Worm (Caenorhabditis elegans): ENCODE results near the gene M7.8.

M7.8 gene

DNA sequence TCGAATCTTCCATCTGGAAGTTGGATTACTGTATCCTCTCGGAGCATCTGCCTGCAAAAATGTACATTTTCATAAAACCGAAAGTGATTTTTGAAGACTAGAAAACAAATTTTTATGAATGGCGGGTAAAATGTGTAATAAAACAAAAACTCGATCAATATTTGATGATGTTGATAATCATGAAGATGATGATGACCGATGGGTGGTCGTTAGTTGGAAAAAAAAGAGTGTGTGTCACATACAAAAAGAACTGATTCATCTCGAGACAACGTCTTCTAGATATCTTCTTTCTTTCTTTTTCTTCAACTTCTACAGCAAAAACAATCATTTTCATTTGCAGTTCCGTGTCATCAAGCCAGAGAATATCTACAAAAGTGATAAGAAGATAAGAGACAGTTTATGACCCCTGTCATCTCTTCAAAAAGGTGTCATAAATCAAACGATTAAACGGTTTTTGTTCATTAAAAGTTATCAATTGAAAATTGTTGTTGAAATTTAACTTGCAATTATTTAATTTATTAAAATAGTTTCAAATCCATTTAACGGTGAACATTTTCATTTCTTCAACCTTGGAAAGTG, 2.3 kb downstream of the M7.8 start, which contains the start of gene bcc-1 (continued):
- no peak for TF ChIP-seq rbr-2 (tag; optimal IDR thresholded peaks at IDR 0.05)
- no peak for TF ChIP-seq vab-7 (GFP tag; IDR thresholded peaks at IDR 0.05)
- no peak for TF ChIP-seq nhr-48 (tag; optimal IDR thresholded peaks at IDR 0.05)
- no peak for TF ChIP-seq madf-9 (GFP tag; conservative IDR thresholded peaks at IDR 0.05)
- no peak for TF ChIP-seq ZK337.2 (GFP tag; IDR thresholded peaks at IDR 0.05)
- no peak for TF ChIP-seq nhr-76 (tag; optimal IDR thresholded peaks at IDR 0.05)
- TF ChIP-seq Y48G9A.11 (GFP tag; IDR thresholded peaks at IDR 0.05), result no peak
- peak; percentile 78; the same call in 1 of the 2 replicates for TF ChIP-seq ceh-20 (GFP tag; IDR thresholded peaks at IDR 0.05)
- TF ChIP-seq attf-4 (tag; optimal IDR thresholded peaks at IDR 0.05), result no peak
- TF ChIP-seq unc-62 (GFP tag; optimal IDR thresholded peaks at IDR 0.05 in 1 of 2), result peak in 1 of 2 experiments; percentile 98
- no peak for TF ChIP-seq unc-62 (tag; optimal IDR thresholded peaks at IDR 0.05)
- TF ChIP-seq unc-130 (GFP tag; optimal IDR thresholded peaks at IDR 0.05), result no peak
- no peak for TF ChIP-seq madf-5 (GFP tag; IDR thresholded peaks at IDR 0.05)
- no peak for TF ChIP-seq mes-2 (tag; optimal IDR thresholded peaks at IDR 0.05; ENCODE audit: poor library complexity, severe bottlenecking)
- TF ChIP-seq daf-16 (GFP tag; optimal IDR thresholded peaks at IDR 0.05), result no peak
- TF ChIP-seq daf-16 (tag; optimal IDR thresholded peaks at IDR 0.05), result no peak
- no peak for TF ChIP-seq ceh-62 (tag; optimal IDR thresholded peaks at IDR 0.05)
- no peak for TF ChIP-seq lir-3 (tag; optimal IDR thresholded peaks at IDR 0.05)
- no peak for TF ChIP-seq duxl-1 (tag; optimal IDR thresholded peaks at IDR 0.05; ENCODE audit: poor library complexity)
- TF ChIP-seq zag-1 (tag; optimal IDR thresholded peaks at IDR 0.05), result no peak
- no peak for TF ChIP-seq Y5F2A.4 (GFP tag; optimal IDR thresholded peaks at IDR 0.05)
- no peak for TF ChIP-seq lin-13 (GFP tag; optimal IDR thresholded peaks at IDR 0.05)
- peak; percentile 43 for TF ChIP-seq hlh-30 (tag; optimal IDR thresholded peaks at IDR 0.05; ENCODE audit: insufficient read depth)
- TF ChIP-seq unc-39 (tag; optimal IDR thresholded peaks at IDR 0.05), result no peak
- no peak for TF ChIP-seq nhr-6 (tag; optimal IDR thresholded peaks at IDR 0.05)
- no peak for TF ChIP-seq ces-1 (GFP tag; optimal IDR thresholded peaks at IDR 0.05)
- TF ChIP-seq dpl-1 (GFP tag; optimal IDR thresholded peaks at IDR 0.05), result no peak
- no peak for TF ChIP-seq dmd-9 (GFP tag; IDR thresholded peaks at IDR 0.05)
- no peak for TF ChIP-seq jun-1 (tag; optimal IDR thresholded peaks at IDR 0.05)
- peak in 1 of 2 experiments; percentile 41 for TF ChIP-seq lsy-2 (tag; optimal IDR thresholded peaks at IDR 0.05)
- TF ChIP-seq aly-2 (tag; optimal IDR thresholded peaks at IDR 0.05), result no peak
- no peak for TF ChIP-seq php-3 (GFP tag; IDR thresholded peaks at IDR 0.05)
- no peak for TF ChIP-seq egl-43 (GFP tag; IDR thresholded peaks at IDR 0.05)
- TF ChIP-seq ceh-28 (tag; optimal IDR thresholded peaks at IDR 0.05), result no peak
- TF ChIP-seq F49E8.2 (tag; optimal IDR thresholded peaks at IDR 0.05; ENCODE audit: borderline replicate concordance), result no peak
- TF ChIP-seq nhr-41 (GFP tag; IDR thresholded peaks at IDR 0.05), result no peak
- no peak for TF ChIP-seq daf-12 (tag; optimal IDR thresholded peaks at IDR 0.05)
- peak; percentile 23 for TF ChIP-seq nhr-77 (tag; optimal IDR thresholded peaks at IDR 0.05)
- no peak for TF ChIP-seq dmd-8 (GFP tag; IDR thresholded peaks at IDR 0.05)
- TF ChIP-seq nhr-10 (tag; optimal IDR thresholded peaks at IDR 0.05), result no peak
- TF ChIP-seq spr-1 (tag; optimal IDR thresholded peaks at IDR 0.05), result no peak
- peak; percentile 55 for TF ChIP-seq hlh-11 (tag; optimal IDR thresholded peaks at IDR 0.05)
- no peak for TF ChIP-seq daf-8 (GFP tag; IDR thresholded peaks at IDR 0.05)
- TF ChIP-seq ztf-7 (tag; optimal IDR thresholded peaks at IDR 0.05), result no peak
- TF ChIP-seq mep-1 (tag; optimal IDR thresholded peaks at IDR 0.05), result no peak
- TF ChIP-seq nhr-111 (GFP tag; optimal IDR thresholded peaks at IDR 0.05), result no peak
- TF ChIP-seq lin-1 (GFP tag; IDR thresholded peaks at IDR 0.05), result no peak
- no peak for TF ChIP-seq F10B5.3 (tag; optimal IDR thresholded peaks at IDR 0.05)
- TF ChIP-seq aha-1 (tag), result peak; percentile 65
- no peak for TF ChIP-seq zip-11 (GFP tag; IDR thresholded peaks at IDR 0.05)
- TF ChIP-seq ctbp-1 (GFP tag; IDR thresholded peaks at IDR 0.05), result no peak
- no peak for TF ChIP-seq snpc-4 (tag; optimal IDR thresholded peaks at IDR 0.05)
- TF ChIP-seq nhr-102 (tag; optimal IDR thresholded peaks at IDR 0.05), result no peak

Data from whole organism, L4 larva.